Worm (Caenorhabditis elegans): Measurements from ENCODE around the gene F17C11.11.

ce11 chrV:10889036-10889435, 49.6 kb downstream of the F17C11.11 start, which contains the start of gene F32D8.11:
- no peak for TF ChIP-seq hmbx-1 (tag; optimal IDR thresholded peaks at IDR 0.05)
- TF ChIP-seq ceh-36 (tag; optimal IDR thresholded peaks at IDR 0.05), result no peak
- no peak for TF ChIP-seq pes-1 (GFP tag; IDR thresholded peaks at IDR 0.05)
- no peak for TF ChIP-seq hnd-1 (tag; optimal IDR thresholded peaks at IDR 0.05)
- no peak for TF ChIP-seq ets-7 (tag; optimal IDR thresholded peaks at IDR 0.05)
- TF ChIP-seq ama-1 (optimal IDR thresholded peaks at IDR 0.05), result no peak
- no peak for TF ChIP-seq tbx-11 (GFP tag; IDR thresholded peaks at IDR 0.05)
- TF ChIP-seq aly-1 (tag; optimal IDR thresholded peaks at IDR 0.05), result no peak
- TF ChIP-seq scrt-1 (GFP tag; IDR thresholded peaks at IDR 0.05), result no peak
- no peak for TF ChIP-seq ceh-13 (GFP tag; optimal IDR thresholded peaks at IDR 0.05)
